Fruit fly (Drosophila melanogaster) whole organism, embryonic: Measurements from ENCODE around the gene CG17450.

Source experiments
- Adf1 ChIP-seq: fragments of 200-800 bp; sonication (Bioruptor generic); IDR thresholded peaks from 2 replicates; pipeline ENCODE4 v1.3.6; 2022; ENCODE audit warnings: missing biosample characterization, missing genetic modification characterization
- Aef1 ChIP-seq: fragments of 200-800 bp; sonication (Bioruptor generic); IDR thresholded peaks from 3 replicates; pipeline ENCODE4 v1.3.6; 2022; ENCODE audit warnings: missing biosample characterization, missing genetic modification characterization
- Blimp-1 ChIP-seq: fragments of 200-800 bp; sonication (Bioruptor generic); optimal IDR thresholded peaks from 3 replicates; lab custom pipeline; 2018; ENCODE audit warnings: missing biosample characterization, missing genetic modification characterization, mild to moderate bottlenecking, moderate library complexity, missing genetic modification reagents
- Bteb2 ChIP-seq: fragments of 200-800 bp; sonication (Bioruptor generic); optimal IDR thresholded peaks from 2 replicates; lab custom pipeline; 2016; ENCODE audit warnings: missing biosample characterization, missing genetic modification characterization
- CG10209 ChIP-seq: fragments of 200-800 bp; sonication (Bioruptor generic); optimal IDR thresholded peaks from 3 replicates; lab custom pipeline; 2017; ENCODE audit warnings: missing biosample characterization, mild to moderate bottlenecking, missing genetic modification characterization, missing genetic modification reagents
- CG10543 ChIP-seq: fragments of 200-800 bp; sonication (Bioruptor generic); optimal IDR thresholded peaks from 3 replicates; lab custom pipeline; 2017; ENCODE audit warnings: missing biosample characterization, mild to moderate bottlenecking, missing genetic modification characterization, moderate library complexity
- CG12071 ChIP-seq: fragments of 200-800 bp; sonication (Bioruptor generic); optimal IDR thresholded peaks from 3 replicates; lab custom pipeline; 2018; ENCODE audit warnings: missing biosample characterization, mild to moderate bottlenecking, missing genetic modification characterization
- CG12391 ChIP-seq: fragments of 200-800 bp; sonication (Bioruptor generic); optimal IDR thresholded peaks from 3 replicates; lab custom pipeline; 2018; ENCODE audit warnings: missing biosample characterization, mild to moderate bottlenecking, missing genetic modification characterization, moderate library complexity
- CG17385 ChIP-seq: fragments of 200-800 bp; sonication (Bioruptor generic); optimal IDR thresholded peaks from 3 replicates; lab custom pipeline; 2018; ENCODE audit warnings: missing biosample characterization, mild to moderate bottlenecking, missing genetic modification characterization
- CG17912 ChIP-seq: fragments of 200-800 bp; sonication (Bioruptor generic); optimal IDR thresholded peaks from 2 replicates; lab custom pipeline; 2018; ENCODE audit warnings: missing biosample characterization, mild to moderate bottlenecking, missing genetic modification characterization
- CG18476 ChIP-seq: fragments of 200-800 bp; sonication (Bioruptor generic); optimal IDR thresholded peaks from 2 replicates; lab custom pipeline; 2016; ENCODE audit warnings: missing biosample characterization, mild to moderate bottlenecking, missing genetic modification characterization
- CG33557 ChIP-seq: fragments of 200-800 bp; sonication (Bioruptor generic); optimal IDR thresholded peaks from 2 replicates; lab custom pipeline; 2019; ENCODE audit warnings: missing biosample characterization, mild to moderate bottlenecking, missing genetic modification characterization, moderate library complexity
- CG3407 ChIP-seq: fragments of 200-800 bp; sonication (Bioruptor generic); optimal IDR thresholded peaks from 2 replicates; lab custom pipeline; 2018; ENCODE audit warnings: missing biosample characterization, mild to moderate bottlenecking, missing genetic modification characterization
- CG34422 ChIP-seq: fragments of 200-800 bp; sonication (Bioruptor generic); IDR thresholded peaks from 3 replicates; pipeline ENCODE4 v1.3.6; 2022; ENCODE audit warnings: missing biosample characterization, missing genetic modification characterization
- CG4617 ChIP-seq: fragments of 200-800 bp; sonication (Bioruptor generic); optimal IDR thresholded peaks from 3 replicates; lab custom pipeline; 2016; ENCODE audit warnings: missing biosample characterization, missing genetic modification characterization, borderline replicate concordance
- CG5953 ChIP-seq: fragments of 200-800 bp; sonication (Bioruptor generic); IDR thresholded peaks from 2 replicates; pipeline ENCODE4 v1.3.6; 2022; ENCODE audit warnings: missing biosample characterization, missing genetic modification characterization
- CG7745 ChIP-seq: fragments of 200-800 bp; sonication (Bioruptor generic); optimal IDR thresholded peaks from 2 replicates; lab custom pipeline; 2018; ENCODE audit warnings: missing biosample characterization, mild to moderate bottlenecking, missing genetic modification characterization, moderate library complexity
- CG8924 ChIP-seq: fragments of 200-800 bp; optimal IDR thresholded peaks from 3 replicates; lab custom pipeline; 2019; ENCODE audit warnings: missing biosample characterization, mild to moderate bottlenecking, missing genetic modification characterization, moderate library complexity
- CHES-1-like ChIP-seq: fragments of 200-800 bp; sonication (Bioruptor generic); optimal IDR thresholded peaks from 2 replicates; lab custom pipeline; 2016; ENCODE audit warnings: missing biosample characterization, missing genetic modification characterization
- CrebB ChIP-seq: fragments of 200-800 bp; sonication (Bioruptor generic); optimal IDR thresholded peaks from 3 replicates; lab custom pipeline; 2018; ENCODE audit warnings: missing biosample characterization, mild to moderate bottlenecking, missing genetic modification characterization
- D ChIP-seq, 2 experiments: fragments of 200-800 bp in 1 of 2; fragments of >200 bp in 1 of 2; sonication (Bioruptor generic) in 1 of 2; optimal IDR thresholded peaks; 2 replicates in 1 of 2; 3 replicates in 1 of 2; lab custom pipeline; 2017; ENCODE audit warnings: mild to moderate bottlenecking in 1 of 2, missing biosample characterization in 1 of 2, missing genetic modification characterization in 1 of 2, missing genetic modification reagents in 1 of 2
- Dad ChIP-seq: fragments of 200-800 bp; sonication (Bioruptor generic); optimal IDR thresholded peaks from 3 replicates; lab custom pipeline; 2016; ENCODE audit warnings: missing biosample characterization, missing genetic modification characterization
- Dref ChIP-seq: fragments of 200-800 bp; sonication (Bioruptor generic); IDR thresholded peaks from 2 replicates; pipeline ENCODE4 v1.3.6; 2022; ENCODE audit warnings: missing biosample characterization, missing genetic modification characterization
- Gsc ChIP-seq: fragments of 200-800 bp; sonication (Bioruptor generic); IDR thresholded peaks from 2 replicates; pipeline ENCODE4 v1.3.6; 2022; ENCODE audit warnings: missing biosample characterization, missing genetic modification characterization
- Lhr ChIP-seq: fragments of 200-800 bp; sonication (Bioruptor generic); optimal IDR thresholded peaks from 3 replicates; lab custom pipeline; 2017; ENCODE audit warnings: mild to moderate bottlenecking, missing biosample characterization, missing genetic modification reagents, missing genetic modification characterization
- MESR4 ChIP-seq: fragments of 200-800 bp; sonication (Bioruptor generic); optimal IDR thresholded peaks from 2 replicates; lab custom pipeline; 2018; ENCODE audit warnings: missing biosample characterization, mild to moderate bottlenecking, missing genetic modification characterization, moderate library complexity
- Oaz ChIP-seq: fragments of 200-800 bp; sonication (Bioruptor generic); IDR thresholded peaks from 2 replicates; pipeline ENCODE4 v1.3.6; 2022; ENCODE audit warnings: missing biosample characterization, missing genetic modification characterization
- Rfx ChIP-seq: fragments of 200-800 bp; sonication (Bioruptor generic); IDR thresholded peaks from 2 replicates; pipeline ENCODE4 v1.3.6; 2022; ENCODE audit warnings: missing biosample characterization, missing genetic modification characterization
- Side ChIP-seq: fragments of 200-800 bp; sonication (Bioruptor generic); optimal IDR thresholded peaks from 2 replicates; lab custom pipeline; 2016; ENCODE audit warnings: missing biosample characterization, missing genetic modification characterization
- Sox100B ChIP-seq: fragments of 200-800 bp; sonication (Bioruptor generic); optimal IDR thresholded peaks from 3 replicates; lab custom pipeline; 2018; ENCODE audit warnings: missing biosample characterization, mild to moderate bottlenecking, missing genetic modification characterization
- Spps ChIP-seq: fragments of 200-800 bp; sonication (Bioruptor generic); optimal IDR thresholded peaks from 2 replicates; lab custom pipeline; 2018; ENCODE audit warnings: missing biosample characterization, mild to moderate bottlenecking, missing genetic modification characterization
- Stat92E ChIP-seq, 3 experiments: fragments of >200 bp in 2 of 3; fragments of 200-800 bp in 1 of 3; sonication (Bioruptor generic) in 1 of 3; optimal IDR thresholded peaks; 2 replicates each; lab custom pipeline; 2017 to 2019; ENCODE audit warnings: missing biosample characterization in 3 of 3, missing genetic modification characterization in 3 of 3, mild to moderate bottlenecking in 1 of 3, moderate library complexity in 1 of 3
- Xbp1 ChIP-seq: fragments of 200-800 bp; sonication (Bioruptor generic); optimal IDR thresholded peaks from 3 replicates; lab custom pipeline; 2016; ENCODE audit warnings: missing biosample characterization, mild to moderate bottlenecking, missing genetic modification characterization
- amos ChIP-seq: fragments of 200-800 bp; sonication (Bioruptor generic); IDR thresholded peaks from 2 replicates; pipeline ENCODE4 v1.3.6; 2022; ENCODE audit warnings: missing biosample characterization, missing genetic modification characterization; ENCODE audit not compliant: partially characterized antibody
- bcd ChIP-seq: fragments of 200-800 bp; sonication (Bioruptor generic); optimal IDR thresholded peaks from 2 replicates; lab custom pipeline; 2017; ENCODE audit warnings: missing biosample characterization, mild to moderate bottlenecking, missing genetic modification characterization
- cad ChIP-seq: fragments of >200 bp; optimal IDR thresholded peaks from 2 replicates; lab custom pipeline; 2017; ENCODE audit warnings: missing biosample characterization, missing genetic modification characterization
- chm ChIP-seq: fragments of 200-800 bp; sonication (Bioruptor generic); IDR thresholded peaks from 2 replicates; pipeline ENCODE4 v1.3.6; 2022; ENCODE audit warnings: missing biosample characterization, missing genetic modification characterization
- dmrt11E ChIP-seq: fragments of 200-800 bp; sonication (Bioruptor generic); optimal IDR thresholded peaks from 3 replicates; lab custom pipeline; 2018; ENCODE audit warnings: missing biosample characterization, mild to moderate bottlenecking, missing genetic modification characterization, moderate library complexity
- en ChIP-seq: fragments of 200-800 bp; sonication (Bioruptor generic); optimal IDR thresholded peaks from 2 replicates; lab custom pipeline; 2016; ENCODE audit warnings: missing biosample characterization, missing genetic modification characterization
- fd64A ChIP-seq: fragments of 200-800 bp; sonication (Bioruptor generic); optimal IDR thresholded peaks from 3 replicates; lab custom pipeline; 2018; ENCODE audit warnings: missing biosample characterization, mild to moderate bottlenecking, missing genetic modification characterization
- lmd ChIP-seq: fragments of 200-800 bp; sonication (Bioruptor generic); IDR thresholded peaks from 2 replicates; pipeline ENCODE4 v1.3.6; 2022; ENCODE audit warnings: missing biosample characterization, missing genetic modification characterization
- pb ChIP-seq: fragments of 200-800 bp; sonication (Bioruptor generic); optimal IDR thresholded peaks from 3 replicates; lab custom pipeline; 2016; ENCODE audit warnings: missing biosample characterization, missing genetic modification characterization
- repo ChIP-seq: fragments of 200-800 bp; sonication (Bioruptor generic); optimal IDR thresholded peaks from 2 replicates; lab custom pipeline; 2016; ENCODE audit warnings: missing biosample characterization, missing genetic modification characterization
- stc ChIP-seq: fragments of 200-800 bp; sonication (Bioruptor generic); IDR thresholded peaks from 2 replicates; pipeline ENCODE4 v1.3.6; 2022; ENCODE audit warnings: missing biosample characterization, missing genetic modification characterization
- unpg ChIP-seq: fragments of 200-800 bp; sonication (Bioruptor generic); optimal IDR thresholded peaks from 3 replicates; lab custom pipeline; 2018; ENCODE audit warnings: missing biosample characterization, mild to moderate bottlenecking, missing genetic modification characterization, moderate library complexity
- zen2 ChIP-seq: fragments of 200-800 bp; sonication (Bioruptor generic); IDR thresholded peaks from 3 replicates; pipeline ENCODE4 v1.3.6; 2022; ENCODE audit warnings: missing biosample characterization, missing genetic modification characterization; ENCODE audit not compliant: partially characterized antibody

The CG17450 gene

DNA sequence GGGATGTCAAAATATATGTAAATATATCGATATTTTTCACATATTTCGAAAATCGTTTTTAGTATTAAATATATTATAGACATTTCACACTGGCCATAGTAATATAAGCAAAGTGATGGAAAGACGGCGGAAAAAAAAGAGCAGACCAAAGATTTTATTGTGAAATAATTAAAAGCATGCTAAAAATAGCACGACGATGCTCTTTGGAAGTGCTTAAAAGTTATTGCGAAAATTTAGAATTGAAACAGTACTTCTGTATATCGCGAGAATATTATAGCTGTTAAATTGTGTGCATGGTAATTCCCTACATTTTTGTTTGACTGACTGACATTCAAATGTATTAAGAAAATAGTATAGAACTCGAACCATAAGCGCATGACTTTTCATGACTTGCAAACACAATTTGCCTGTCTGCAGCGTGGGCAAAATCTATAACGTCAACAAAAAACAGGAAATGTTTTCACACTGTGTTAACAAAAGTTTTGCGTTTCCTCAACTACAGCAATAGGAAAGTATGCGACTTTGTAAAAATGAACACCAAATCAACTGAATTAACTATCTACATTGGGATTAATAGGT, 21.5 kb upstream of the CG17450 start (continued):
- TF ChIP-seq Side: no peak
- TF ChIP-seq, all 482 proteins: peak for 29

DNA sequence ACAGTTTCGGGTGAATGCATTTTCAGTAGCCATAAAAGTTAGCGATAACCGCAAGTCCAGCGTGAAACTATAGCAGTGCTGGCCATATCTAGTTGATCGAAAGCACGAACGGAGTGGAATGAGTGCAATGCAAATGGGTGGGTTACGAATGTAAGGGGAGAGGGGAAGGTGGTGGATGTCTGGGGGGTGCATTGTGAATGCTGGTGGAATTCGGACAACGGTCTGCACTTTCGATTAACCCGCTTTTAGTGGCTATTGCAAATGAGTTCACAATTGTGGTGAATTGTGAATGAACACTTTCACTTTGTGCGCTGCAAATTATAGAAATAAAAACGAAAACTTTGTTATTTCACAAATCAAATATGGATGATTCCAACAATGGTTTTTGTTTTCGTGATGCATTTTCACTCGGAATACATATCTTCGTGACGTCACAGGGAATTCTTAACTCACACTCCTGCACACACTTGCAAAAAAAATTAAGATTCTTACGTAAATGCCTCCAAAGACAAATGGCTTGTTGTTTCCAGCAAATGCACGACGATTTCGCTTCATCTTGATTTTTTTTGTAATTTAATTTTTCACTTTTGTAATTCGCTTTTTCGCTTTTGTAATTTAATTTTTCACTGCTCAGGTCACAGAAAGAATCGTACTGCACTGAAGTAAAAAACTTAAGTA, 20.9 kb upstream of the CG17450 start, which contains the start of gene DIP1:
Gene DIP1 (minus strand): TSS at position 667 of the 678 bp plus-strand sequence.
- TF ChIP-seq CG8924 (tag; lab: Kevin White, UChicago) (peak; percentile 30), CG7745 (tag; lab: Kevin White, UChicago) (no peak), cad (GFP tag; lab: Kevin White, UChicago) (no peak), en (GFP tag; lab: Kevin White, UChicago) (no peak), Blimp-1 (GFP tag; lab: Kevin White, UChicago) (peak; percentile 45), amos (GFP tag; lab: Robert Waterston, UW) (peak; percentile 6; the same call in 1 of the 2 replicates), CG17385 (GFP tag; lab: Kevin White, UChicago) (peak; percentile 31), Adf1 (GFP tag; lab: Robert Waterston, UW) (no peak), Dad (no peak), CG10209 (no peak), CG18476 (GFP tag; lab: Kevin White, UChicago) (no peak), Sox100B (no peak), Bteb2 (no peak), CG5953 (GFP tag; lab: Robert Waterston, UW) (no peak), Gsc (GFP tag; lab: Robert Waterston, UW) (no peak), Dref (GFP tag; lab: Robert Waterston, UW) (no peak), repo (GFP tag; lab: Kevin White, UChicago) (no peak), Spps (tag; lab: Kevin White, UChicago) (no peak), Oaz (no peak), Stat92E (GFP tag; optimal IDR thresholded peaks at IDR 0.05; lab: Kevin White, UChicago) (no peak), CG12391 (tag; lab: Kevin White, UChicago) (peak; percentile 60), CG34422 (GFP tag; lab: Robert Waterston, UW) (peak; percentile 28; the same call in 1 of the 3 replicates), D (optimal IDR thresholded peaks at IDR 0.05; lab: Kevin White, UChicago) (no peak), D (GFP tag; optimal IDR thresholded peaks at IDR 0.05; lab: Kevin White, UChicago) (no peak), zen2 (GFP tag; lab: Robert Waterston, UW) (no peak), stc (no peak), dmrt11E (peak; percentile 2), chm (GFP tag; lab: Robert Waterston, UW) (peak; percentile 49; the same call in 1 of the 2 replicates), CG17912 (GFP tag; lab: Kevin White, UChicago) (no peak), Xbp1 (peak; percentile 29), Lhr (no peak), unpg (GFP tag; lab: Kevin White, UChicago) (peak; percentile 55), CG3407 (GFP tag; lab: Kevin White, UChicago) (no peak), fd64A (GFP tag; lab: Kevin White, UChicago) (no peak), CG10543 (GFP tag; lab: Kevin White, UChicago) (no peak), CG33557 (GFP tag; lab: Kevin White, UChicago) (no peak), Rfx (GFP tag; lab: Robert Waterston, UW) (0 out of 2 replicates have a peak, but pooled peaks have one; percentile 37), lmd (GFP tag; lab: Robert Waterston, UW) (no peak), bcd (GFP tag; lab: Kevin White, UChicago) (no peak), pb (GFP tag; lab: Kevin White, UChicago) (no peak), CG4617 (GFP tag; lab: Kevin White, UChicago) (peak; percentile 74), Aef1 (GFP tag; lab: Robert Waterston, UW) (no peak), MESR4 (peak; percentile 84), CG12071 (GFP tag; lab: Kevin White, UChicago) (no peak), CrebB (tag; lab: Kevin White, UChicago) (no peak), CHES-1-like (GFP tag; lab: Kevin White, UChicago) (peak; percentile 11)
